Fruit fly (Drosophila melanogaster) whole organism, prepupa: Measurements from ENCODE around the gene glu.

Experiments
- CG11762 ChIP-seq: fragments of 200-800 bp; sonication (Bioruptor generic); optimal IDR thresholded peaks from 3 replicates; lab custom pipeline; 2016; ENCODE audit warnings: missing biosample characterization, missing genetic modification characterization; ENCODE audit not compliant: insufficient read depth
- CG15336 ChIP-seq: fragments of 200-800 bp; sonication (Bioruptor generic); IDR thresholded peaks from 2 replicates; pipeline ENCODE4 v1.3.6; 2022; ENCODE audit warnings: missing biosample characterization, missing genetic modification characterization
- CG34406 ChIP-seq: fragments of 200-800 bp; sonication (Bioruptor generic); optimal IDR thresholded peaks from 3 replicates; lab custom pipeline; 2016; ENCODE audit warnings: missing biosample characterization, missing genetic modification characterization
- CG6276 ChIP-seq: fragments of 200-800 bp; sonication (Bioruptor generic); optimal IDR thresholded peaks from 2 replicates; lab custom pipeline; 2017; ENCODE audit warnings: missing biosample characterization, mild to moderate bottlenecking, missing genetic modification characterization
- Gug ChIP-seq: fragments of 200-800 bp; sonication (Bioruptor generic); IDR thresholded peaks from 2 replicates; pipeline ENCODE4 v1.3.6; 2022; ENCODE audit warnings: missing biosample characterization, missing genetic modification characterization
- dac ChIP-seq: fragments of 200-800 bp; sonication (Bioruptor generic); optimal IDR thresholded peaks from 2 replicates; lab custom pipeline; 2017; ENCODE audit warnings: missing biosample characterization, mild to moderate bottlenecking, missing genetic modification characterization
- esn ChIP-seq: fragments of 200-800 bp; sonication (Bioruptor generic); optimal IDR thresholded peaks from 2 replicates; lab custom pipeline; 2016; ENCODE audit warnings: missing biosample characterization, mild to moderate bottlenecking, missing genetic modification characterization, moderate library complexity
- fd59A ChIP-seq: fragments of 200-800 bp; sonication (Bioruptor generic); optimal IDR thresholded peaks from 2 replicates; lab custom pipeline; 2017; ENCODE audit warnings: missing biosample characterization, mild to moderate bottlenecking, missing genetic modification characterization, missing genetic modification reagents
- ss ChIP-seq, 2 experiments: fragments of 200-800 bp; sonication (Bioruptor generic); optimal IDR thresholded peaks; 2 replicates in 1 of 2; 3 replicates in 1 of 2; lab custom pipeline; 2017 to 2018; ENCODE audit warnings: mild to moderate bottlenecking in 2 of 2, missing biosample characterization in 2 of 2, missing genetic modification characterization in 2 of 2, moderate library complexity in 1 of 2
- vri ChIP-seq: fragments of 200-800 bp; sonication (Bioruptor generic); optimal IDR thresholded peaks from 3 replicates; lab custom pipeline; 2016; ENCODE audit warnings: missing biosample characterization, mild to moderate bottlenecking, missing genetic modification characterization

glu gene

dm6 chr2L:16683958-16684877 is 54.0 kb downstream of the glu start, which contains the start of gene CG31807 (continued):
- TF ChIP-seq ss (GFP tag; optimal IDR thresholded peaks at IDR 0.05; lab: Kevin White, UChicago) (peak; percentile 96 to 97), CG15336 (GFP tag; lab: Robert Waterston, UW) (peak; percentile 97), CG34406 (GFP tag; lab: Kevin White, UChicago) (peak; percentile 96), CG6276 (GFP tag; lab: Kevin White, UChicago) (peak; percentile 95), Gug (GFP tag; lab: Robert Waterston, UW) (peak; percentile 65), vri (GFP tag; lab: Kevin White, UChicago) (peak; percentile 85), dac (GFP tag; lab: Kevin White, UChicago) (peak; percentile 92), fd59A (GFP tag; lab: Kevin White, UChicago) (peak; percentile 96), CG11762 (GFP tag; lab: Kevin White, UChicago) (peak; percentile 95), esn (GFP tag; lab: Kevin White, UChicago) (peak; percentile 95)
